Worm (Caenorhabditis elegans) whole organism, L2 larva: ENCODE measurements around the gene sri-72.

Source experiments
- C34F6.9 ChIP-seq: fragments of 150-350 bp; optimal IDR thresholded peaks from 2 replicates; lab custom pipeline; 2014; ENCODE audit warnings: missing biosample characterization, missing genetic modification characterization
- R02D3.7 ChIP-seq: fragments of 150-350 bp; optimal IDR thresholded peaks from 2 replicates; lab custom pipeline; 2014; ENCODE audit warnings: missing biosample characterization, missing genetic modification characterization
- Y55F3AM.14 ChIP-seq: fragments of 200-800 bp; sonication (Bioruptor generic); optimal IDR thresholded peaks from 2 replicates; lab custom pipeline; 2018; ENCODE audit warnings: mild to moderate bottlenecking, missing genetic modification characterization, missing compliant biosample characterization
- ZK546.5 ChIP-seq: sonication (generic microtip); optimal IDR thresholded peaks from 2 replicates; lab custom pipeline; 2017; ENCODE audit warnings: missing biosample characterization, missing genetic modification characterization
- alr-1 ChIP-seq: fragments of 150-350 bp; optimal IDR thresholded peaks from 2 replicates; lab custom pipeline; 2014; ENCODE audit warnings: missing biosample characterization, missing genetic modification characterization
- aly-2 ChIP-seq: fragments of 150-350 bp; optimal IDR thresholded peaks from 2 replicates; lab custom pipeline; 2014; ENCODE audit warnings: missing biosample characterization, missing genetic modification characterization
- ama-1 ChIP-seq: fragments of 150-350 bp; optimal IDR thresholded peaks from 2 replicates; lab custom pipeline; 2018; ENCODE audit warnings: inconsistent platforms
- blmp-1 ChIP-seq: sonication (generic microtip); optimal IDR thresholded peaks from 2 replicates; lab custom pipeline; 2017; ENCODE audit warnings: missing genetic modification characterization, mild to moderate bottlenecking, missing compliant biosample characterization, antibody characterized with exemption, moderate library complexity; ENCODE audit not compliant: insufficient read depth
- ceh-16 ChIP-seq: fragments of 150-350 bp; optimal IDR thresholded peaks from 2 replicates; lab custom pipeline; 2014; ENCODE audit warnings: missing biosample characterization, missing genetic modification characterization
- ceh-82 ChIP-seq: fragments of 150-350 bp; optimal IDR thresholded peaks from 2 replicates; lab custom pipeline; 2014; ENCODE audit warnings: missing biosample characterization, missing genetic modification characterization
- dmd-4 ChIP-seq: sonication (generic microtip); optimal IDR thresholded peaks from 2 replicates; lab custom pipeline; 2017; ENCODE audit warnings: missing biosample characterization, missing genetic modification characterization
- egl-27 ChIP-seq: sonication (generic microtip); optimal IDR thresholded peaks from 3 replicates; lab custom pipeline; 2017; ENCODE audit warnings: missing biosample characterization, missing genetic modification reagents, missing genetic modification characterization
- elt-1 ChIP-seq: fragments of 150-350 bp; optimal IDR thresholded peaks from 2 replicates; lab custom pipeline; 2014; ENCODE audit warnings: missing biosample characterization, missing genetic modification characterization
- gmeb-1 ChIP-seq: fragments of 150-350 bp; optimal IDR thresholded peaks from 2 replicates; lab custom pipeline; 2014; ENCODE audit warnings: missing biosample characterization, missing genetic modification characterization
- lin-11 ChIP-seq: fragments of 150-350 bp; sonication (generic microtip); optimal IDR thresholded peaks from 2 replicates; lab custom pipeline; 2014; ENCODE audit warnings: missing biosample characterization, missing genetic modification characterization, inconsistent platforms, mixed read lengths
- lin-13 ChIP-seq: fragments of 150-350 bp; optimal IDR thresholded peaks from 2 replicates; lab custom pipeline; 2014; ENCODE audit warnings: missing biosample characterization, missing genetic modification reagents, missing genetic modification characterization
- mab-5 ChIP-seq: fragments of 150-350 bp; optimal IDR thresholded peaks from 2 replicates; lab custom pipeline; 2014; ENCODE audit warnings: missing biosample characterization, missing genetic modification characterization
- mbf-1 ChIP-seq: sonication (generic microtip); optimal IDR thresholded peaks from 2 replicates; lab custom pipeline; 2017; ENCODE audit warnings: missing biosample characterization, missing genetic modification characterization
- nhr-12 ChIP-seq: fragments of 150-350 bp; optimal IDR thresholded peaks from 2 replicates; lab custom pipeline; 2014; ENCODE audit warnings: missing biosample characterization, missing genetic modification characterization
- nhr-23 ChIP-seq: fragments of 150-350 bp; optimal IDR thresholded peaks from 2 replicates; lab custom pipeline; 2014; ENCODE audit warnings: missing biosample characterization, missing genetic modification reagents, missing genetic modification characterization
- nhr-237 ChIP-seq: fragments of 150-350 bp; optimal IDR thresholded peaks from 2 replicates; lab custom pipeline; 2014; ENCODE audit warnings: missing biosample characterization, missing genetic modification characterization
- nhr-25 ChIP-seq: fragments of 150-350 bp; sonication (generic microtip); optimal IDR thresholded peaks from 3 replicates; lab custom pipeline; 2014; ENCODE audit warnings: missing biosample characterization, missing genetic modification characterization
- nhr-6 ChIP-seq: fragments of 150-350 bp; optimal IDR thresholded peaks from 2 replicates; lab custom pipeline; 2014; ENCODE audit warnings: missing biosample characterization, missing genetic modification characterization
- nhr-77 ChIP-seq: fragments of 150-350 bp; optimal IDR thresholded peaks from 2 replicates; lab custom pipeline; 2014; ENCODE audit warnings: missing biosample characterization, missing genetic modification characterization
- peb-1 ChIP-seq: fragments of 150-350 bp; optimal IDR thresholded peaks from 2 replicates; lab custom pipeline; 2014; ENCODE audit warnings: missing biosample characterization, missing genetic modification characterization
- sem-4 ChIP-seq: fragments of 150-350 bp; optimal IDR thresholded peaks from 2 replicates; lab custom pipeline; 2014; ENCODE audit warnings: missing biosample characterization, missing genetic modification reagents, missing genetic modification characterization
- skn-1 ChIP-seq: sonication (generic microtip); optimal IDR thresholded peaks from 2 replicates; lab custom pipeline; 2017; ENCODE audit warnings: missing biosample characterization, missing genetic modification characterization
- sma-9 ChIP-seq, 2 experiments: fragments of 150-350 bp in 1 of 2; sonication (generic microtip) in 1 of 2; optimal IDR thresholded peaks; 2 replicates each; lab custom pipeline; 2014 to 2016; ENCODE audit warnings: missing genetic modification characterization in 2 of 2, mild to moderate bottlenecking in 1 of 2, missing biosample characterization in 1 of 2, missing compliant biosample characterization in 1 of 2, missing genetic modification reagents in 1 of 2, moderate library complexity in 1 of 2
- snpc-4 ChIP-seq: fragments of 150-350 bp; optimal IDR thresholded peaks from 2 replicates; lab custom pipeline; 2014; ENCODE audit warnings: missing biosample characterization, missing genetic modification characterization
- unc-39 ChIP-seq: fragments of 150-350 bp; optimal IDR thresholded peaks from 2 replicates; lab custom pipeline; 2014; ENCODE audit warnings: missing biosample characterization, missing genetic modification characterization
- zag-1 ChIP-seq: fragments of 150-350 bp; optimal IDR thresholded peaks from 2 replicates; lab custom pipeline; 2014; ENCODE audit warnings: missing biosample characterization, missing genetic modification characterization
- ztf-1 ChIP-seq: fragments of 200-800 bp; sonication (Bioruptor generic); conservative IDR thresholded peaks from 2 replicates; pipeline ENCODE4 v1.3.6; 2022; ENCODE audit warnings: missing genetic modification characterization, missing compliant biosample characterization

sri-72 gene

ce11 chrV:556055-556454, 11.9 kb downstream of the sri-72 start, which contains the start of gene srx-8:
srx-8 (minus strand) TSS chrV:556155.
- TF ChIP-seq Y55F3AM.14 (GFP tag; lab: Kevin White, UChicago) (no peak), nhr-6 (tag; lab: Kevin White, UChicago) (no peak), ceh-82 (no peak), R02D3.7 (tag; lab: Kevin White, UChicago) (no peak)

- TF ChIP-seq C34F6.9 (tag; lab: Kevin White, UChicago), result no peak
These were observed 14.9 kb downstream of the sri-72 start, which contains the start of gene C14C6.8 for ce11 chrV:553067-553466. C14C6.8 (minus strand) TSS chrV:553167.

ce11 chrV:552406-552805, 15.6 kb downstream of the sri-72 start:
- TF ChIP-seq egl-27, result no peak
- no peak for TF ChIP-seq nhr-6 (tag; lab: Kevin White, UChicago)
- no peak for TF ChIP-seq sem-4
- no peak for TF ChIP-seq ama-1 (lab: Kevin White, UChicago)
- TF ChIP-seq aly-2, result no peak
- no peak for TF ChIP-seq ztf-1
- TF ChIP-seq blmp-1, result no peak
- no peak for TF ChIP-seq peb-1 (tag; lab: Kevin White, UChicago)
- TF ChIP-seq zag-1 (tag; lab: Kevin White, UChicago), result no peak
- no peak for TF ChIP-seq nhr-77 (tag; lab: Kevin White, UChicago)
- no peak for TF ChIP-seq lin-11
- no peak for TF ChIP-seq mab-5 (tag; lab: Kevin White, UChicago)
- no peak for TF ChIP-seq sma-9 (GFP tag; optimal IDR thresholded peaks at IDR 0.05; lab: Kevin White, UChicago)
- no peak for TF ChIP-seq sma-9 (tag; optimal IDR thresholded peaks at IDR 0.05; lab: Kevin White, UChicago)
- no peak for TF ChIP-seq ceh-16 (tag; lab: Kevin White, UChicago)
- no peak for TF ChIP-seq gmeb-1 (tag; lab: Kevin White, UChicago)
- no peak for TF ChIP-seq snpc-4 (tag; lab: Kevin White, UChicago)

ce11 chrV:547980-548379, 20.0 kb downstream of the sri-72 start, which contains the start of gene C14C6.6:
C14C6.6 (minus strand) TSS chrV:548080.
- TF ChIP-seq lin-13, result no peak

- TF ChIP-seq ZK546.5 (tag; lab: Kevin White, UChicago), result no peak
- no peak for TF ChIP-seq alr-1
- no peak for TF ChIP-seq nhr-23
- no peak for TF ChIP-seq nhr-25 (tag; lab: Kevin White, UChicago)
- no peak for TF ChIP-seq nhr-12 (tag; lab: Kevin White, UChicago)
- no peak for TF ChIP-seq lin-13
- TF ChIP-seq dmd-4 (tag; lab: Kevin White, UChicago), result no peak
- no peak for TF ChIP-seq nhr-237 (tag; lab: Kevin White, UChicago)
- no peak for TF ChIP-seq nhr-77 (tag; lab: Kevin White, UChicago)
- no peak for TF ChIP-seq R02D3.7 (tag; lab: Kevin White, UChicago)
- TF ChIP-seq mbf-1 (tag; lab: Kevin White, UChicago), result no peak
These were observed 24.8 kb downstream of the sri-72 start, which contains the start of gene C14C6.3 for ce11 chrV:543169-543568. C14C6.3 (plus strand) TSS chrV:543469.

- TF ChIP-seq sma-9 (GFP tag; optimal IDR thresholded peaks at IDR 0.05; lab: Kevin White, UChicago) (peak; percentile 50), sma-9 (tag; optimal IDR thresholded peaks at IDR 0.05; lab: Kevin White, UChicago) (no peak), unc-39 (tag; lab: Kevin White, UChicago) (no peak), elt-1 (tag; lab: Kevin White, UChicago) (peak; percentile 31)
These were observed 26.5 kb downstream of the sri-72 start for ce11 chrV:541470-541869.

ce11 chrV:539040-539510, 28.9 kb downstream of the sri-72 start, which contains the start of gene nhr-155:
nhr-155 (plus strand) TSS chrV:539460.
- peak; percentile 30 for TF ChIP-seq ceh-16 (tag; lab: Kevin White, UChicago)
- TF ChIP-seq skn-1 (tag; lab: Kevin White, UChicago), result no peak
- TF ChIP-seq nhr-23, result peak; percentile 26
- peak; percentile 95 for TF ChIP-seq elt-1 (tag; lab: Kevin White, UChicago)
- no peak for TF ChIP-seq nhr-12 (tag; lab: Kevin White, UChicago)
- peak; percentile 81 for TF ChIP-seq sma-9 (GFP tag; optimal IDR thresholded peaks at IDR 0.05; lab: Kevin White, UChicago)
- no peak for TF ChIP-seq sma-9 (tag; optimal IDR thresholded peaks at IDR 0.05; lab: Kevin White, UChicago)
